Fruit fly (Drosophila melanogaster) whole organism, adult: ENCODE measurements around the gene CG1387.

ENCODE experiments used
- CG11617 ChIP-seq: fragments of 200-800 bp; sonication (Bioruptor generic); optimal IDR thresholded peaks from 2 replicates; lab custom pipeline; 2017; ENCODE audit warnings: mild to moderate bottlenecking, missing biosample characterization, missing genetic modification reagents, missing genetic modification characterization
- CG12768 ChIP-seq: fragments of 200-800 bp; sonication (Bioruptor generic); optimal IDR thresholded peaks from 2 replicates; lab custom pipeline; 2017; ENCODE audit warnings: missing biosample characterization, missing genetic modification characterization, mild to moderate bottlenecking, moderate library complexity, missing genetic modification reagents
- CG14711 ChIP-seq: fragments of 200-800 bp; sonication (Bioruptor generic); optimal IDR thresholded peaks from 2 replicates; lab custom pipeline; 2018; ENCODE audit warnings: missing biosample characterization, mild to moderate bottlenecking, missing genetic modification characterization, moderate library complexity
- CG1620 ChIP-seq: fragments of 200-800 bp; sonication (Bioruptor generic); optimal IDR thresholded peaks from 2 replicates; lab custom pipeline; 2016; ENCODE audit warnings: missing biosample characterization, missing genetic modification characterization
- CG33017 ChIP-seq: fragments of 200-800 bp; sonication (Bioruptor generic); optimal IDR thresholded peaks from 2 replicates; lab custom pipeline; 2018; ENCODE audit warnings: missing biosample characterization, mild to moderate bottlenecking, missing genetic modification characterization, moderate library complexity
- CG5204 ChIP-seq: fragments of 200-800 bp; sonication (Bioruptor generic); optimal IDR thresholded peaks from 2 replicates; lab custom pipeline; 2016; ENCODE audit warnings: missing biosample characterization, missing genetic modification characterization
- CG7045 ChIP-seq: fragments of 200-800 bp; sonication (Bioruptor generic); optimal IDR thresholded peaks from 2 replicates; lab custom pipeline; 2017; ENCODE audit warnings: missing biosample characterization, mild to moderate bottlenecking, missing genetic modification characterization
- CG7101 ChIP-seq: fragments of 200-800 bp; sonication (Bioruptor generic); optimal IDR thresholded peaks from 2 replicates; lab custom pipeline; 2018; ENCODE audit warnings: missing biosample characterization, mild to moderate bottlenecking, missing genetic modification characterization, moderate library complexity
- Clk ChIP-seq: fragments of 200-800 bp; sonication (Bioruptor generic); optimal IDR thresholded peaks from 2 replicates; lab custom pipeline; 2017; ENCODE audit warnings: missing biosample characterization, missing genetic modification characterization
- Crg-1 ChIP-seq: fragments of 200-800 bp; sonication (Bioruptor generic); optimal IDR thresholded peaks from 2 replicates; lab custom pipeline; 2016; ENCODE audit warnings: missing biosample characterization, missing genetic modification characterization
- Hr96 ChIP-seq: fragments of 200-800 bp; sonication (Bioruptor generic); optimal IDR thresholded peaks from 2 replicates; lab custom pipeline; 2016; ENCODE audit warnings: missing biosample characterization, missing genetic modification characterization
- Mnt ChIP-seq: fragments of 200-800 bp; sonication (Bioruptor generic); optimal IDR thresholded peaks from 2 replicates; lab custom pipeline; 2016; ENCODE audit warnings: missing biosample characterization, mild to moderate bottlenecking, missing genetic modification characterization
- bab1 ChIP-seq: fragments of 200-800 bp; sonication (Bioruptor generic); optimal IDR thresholded peaks from 3 replicates; lab custom pipeline; 2019; ENCODE audit warnings: missing biosample characterization, mild to moderate bottlenecking, missing genetic modification characterization, moderate library complexity
- cic ChIP-seq: fragments of 200-800 bp; sonication (Bioruptor generic); optimal IDR thresholded peaks from 2 replicates; lab custom pipeline; 2017; ENCODE audit warnings: missing biosample characterization, mild to moderate bottlenecking, missing genetic modification characterization, moderate library complexity
- cnc ChIP-seq, 2 experiments: fragments of >200 bp; optimal IDR thresholded peaks; 2 replicates each; lab custom pipeline; 2017
- kay ChIP-seq: fragments of 200-800 bp; sonication (Bioruptor generic); peaks from one replicate; lab custom pipeline; 2016; ENCODE audit warnings: missing biosample characterization, missing genetic modification characterization, borderline replicate concordance
- ovo ChIP-seq: fragments of 200-800 bp; sonication (Bioruptor generic); optimal IDR thresholded peaks from 2 replicates; lab custom pipeline; 2016; ENCODE audit warnings: missing biosample characterization, missing genetic modification characterization
- pad ChIP-seq: fragments of 200-800 bp; sonication (Bioruptor generic); optimal IDR thresholded peaks from 3 replicates; lab custom pipeline; 2017; ENCODE audit warnings: missing biosample characterization, missing genetic modification characterization, mild to moderate bottlenecking, moderate library complexity, missing genetic modification reagents
- tj ChIP-seq: fragments of 200-800 bp; sonication (Bioruptor generic); optimal IDR thresholded peaks from 3 replicates; lab custom pipeline; 2017; ENCODE audit warnings: missing biosample characterization, mild to moderate bottlenecking, missing genetic modification characterization, moderate library complexity
- toe ChIP-seq: fragments of 200-800 bp; sonication (Bioruptor generic); optimal IDR thresholded peaks from 2 replicates; lab custom pipeline; 2016; ENCODE audit warnings: missing biosample characterization, missing genetic modification characterization

Gene CG1387

DNA sequence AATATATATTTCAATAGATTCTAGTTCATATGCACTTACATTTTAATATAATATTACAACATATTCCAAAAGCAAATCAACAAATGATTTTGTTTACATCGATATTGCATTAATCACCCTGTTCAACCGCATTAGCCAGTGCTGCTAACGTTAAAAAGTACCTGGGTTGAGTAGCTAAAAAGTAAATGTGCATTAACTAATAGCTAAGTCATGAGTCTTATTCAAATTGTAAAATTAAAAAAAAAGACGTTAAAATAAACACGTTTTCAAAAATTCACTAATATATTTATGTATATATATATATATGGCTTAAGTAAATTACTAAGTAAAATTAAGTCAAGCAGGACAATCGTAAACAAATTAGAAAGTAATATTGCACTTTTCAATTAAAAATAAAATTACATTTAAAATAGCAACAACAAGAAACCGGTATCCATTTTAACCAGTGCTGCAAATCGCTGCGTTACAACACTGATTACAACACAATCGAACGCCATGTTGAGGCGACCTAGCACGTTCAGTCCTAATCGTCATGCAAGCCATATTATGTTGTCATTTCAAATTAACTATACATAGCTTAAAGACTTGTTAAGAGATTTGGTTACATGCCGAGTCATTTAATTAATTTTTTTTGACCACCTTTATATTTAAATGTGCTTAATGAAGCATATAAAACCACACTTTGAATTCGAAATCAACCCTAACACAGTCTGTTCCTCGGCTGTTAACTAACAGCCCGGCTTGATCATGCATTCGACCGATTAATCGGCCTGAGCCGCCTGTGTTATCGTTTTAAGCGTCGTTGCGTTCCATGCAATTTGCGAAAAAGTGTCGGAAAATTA is 12.8 kb downstream of the CG1387 start, which contains the start of gene CG10555:
TSS of gene CG10555 (plus strand) at position 764 of the 842 bp plus-strand sequence.
- TF ChIP-seq CG12768 (GFP tag; lab: Kevin White, UChicago) (peak; percentile 63), pad (GFP tag; lab: Kevin White, UChicago) (peak; percentile 82), kay (GFP tag; lab: Kevin White, UChicago) (no peak), cnc (optimal IDR thresholded peaks at IDR 0.05; lab: Kevin White, UChicago) (no peak), CG11617 (peak; percentile 93), ovo (GFP tag; lab: Kevin White, UChicago) (peak; percentile 88), CG7101 (peak; percentile 81), CG7045 (peak; percentile 69), Crg-1 (GFP tag; lab: Kevin White, UChicago) (peak; percentile 85), CG14711 (tag; lab: Kevin White, UChicago) (peak; percentile 81), CG1620 (peak; percentile 93), Clk (GFP tag; lab: Kevin White, UChicago) (peak; percentile 72), CG33017 (tag; lab: Kevin White, UChicago) (no peak), CG5204 (peak; percentile 79), Hr96 (GFP tag; lab: Kevin White, UChicago) (no peak), Mnt (GFP tag; lab: Kevin White, UChicago) (peak; percentile 82), tj (peak; percentile 85), toe (GFP tag; lab: Kevin White, UChicago) (peak; percentile 88), cic (GFP tag; lab: Kevin White, UChicago) (no peak), bab1 (GFP tag; lab: Kevin White, UChicago) (peak; percentile 98)

DNA sequence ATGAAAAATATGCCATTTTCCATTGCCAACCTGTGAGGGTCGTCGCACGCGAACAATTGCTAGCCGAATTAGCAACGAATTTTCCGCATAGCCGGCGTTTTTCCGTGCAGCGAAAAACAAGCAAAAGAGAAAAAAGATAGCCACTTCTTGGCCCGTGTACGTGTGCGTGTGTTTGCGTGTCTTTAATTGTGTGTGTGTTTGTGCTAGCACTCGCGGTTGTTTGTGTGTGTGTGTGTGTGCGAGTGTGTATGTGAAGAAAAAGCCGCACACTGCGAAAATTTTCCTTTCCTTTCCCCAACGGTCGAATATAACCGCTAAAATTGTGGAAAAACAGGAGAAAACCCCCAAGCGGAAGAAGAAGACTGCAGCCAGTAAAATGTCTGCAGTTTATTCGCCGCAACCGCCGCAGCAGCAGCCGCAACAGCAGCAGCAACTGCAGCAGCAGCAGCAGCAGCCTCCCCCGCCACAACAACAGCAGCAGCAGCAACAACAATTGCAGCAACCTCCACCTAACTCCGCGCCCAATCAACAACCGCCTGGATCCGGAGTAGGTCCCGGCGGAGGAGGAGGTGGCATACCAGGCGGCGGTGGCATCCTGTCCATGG is 13.5 kb downstream of the CG1387 start:
- TF ChIP-seq toe (GFP tag; lab: Kevin White, UChicago): no peak
- no peak for TF ChIP-seq tj
- TF ChIP-seq CG33017 (tag; lab: Kevin White, UChicago): no peak
- no peak for TF ChIP-seq Hr96 (GFP tag; lab: Kevin White, UChicago)
- TF ChIP-seq CG7045: no peak
- no peak for TF ChIP-seq ovo (GFP tag; lab: Kevin White, UChicago)
- no peak for TF ChIP-seq cic (GFP tag; lab: Kevin White, UChicago)
- no peak for TF ChIP-seq Mnt (GFP tag; lab: Kevin White, UChicago)
- no peak for TF ChIP-seq CG14711 (tag; lab: Kevin White, UChicago)

DNA sequence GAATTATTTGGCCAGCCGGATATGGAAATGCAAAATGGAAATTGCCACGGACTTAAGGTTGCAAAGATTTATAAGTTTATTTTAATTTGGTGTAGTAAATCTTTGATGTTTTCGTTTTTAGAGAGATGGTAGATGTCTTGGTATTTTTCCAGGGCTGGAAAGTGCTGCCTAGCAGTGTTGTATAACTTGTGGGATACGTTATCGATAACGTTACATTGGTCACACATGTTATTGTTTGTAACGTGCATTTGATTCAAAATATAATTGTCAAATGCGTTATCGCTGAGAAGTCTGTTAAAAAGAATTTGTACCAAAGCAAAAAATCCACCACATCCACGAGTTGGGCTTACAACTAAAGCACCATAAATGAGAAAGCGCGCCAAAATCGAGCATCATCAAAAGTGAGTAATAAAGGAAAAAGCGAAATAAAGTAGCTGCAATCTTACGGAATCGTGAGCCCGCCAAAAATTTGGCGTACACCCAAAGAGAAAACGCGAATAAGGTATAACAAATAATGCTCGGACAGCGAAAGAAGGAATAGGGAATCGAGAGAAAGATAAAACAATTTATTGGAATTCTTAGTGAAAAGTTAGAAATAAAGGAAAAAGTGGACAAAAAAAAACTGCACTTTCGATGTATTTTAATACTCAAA is 21.7 kb downstream of the CG1387 start, which contains the start of gene PIG-T:
TSS of gene PIG-T (minus strand) at position 140 of the 652 bp plus-strand sequence.
- peak; percentile 26 for TF ChIP-seq Crg-1 (GFP tag; lab: Kevin White, UChicago)
- TF ChIP-seq CG14711 (tag; lab: Kevin White, UChicago): no peak
- peak; percentile 14 for TF ChIP-seq CG1620
- TF ChIP-seq Mnt (GFP tag; lab: Kevin White, UChicago): peak; percentile 82
- peak; percentile 44 for TF ChIP-seq pad (GFP tag; lab: Kevin White, UChicago)
- peak; percentile 59 for TF ChIP-seq CG7101

DNA sequence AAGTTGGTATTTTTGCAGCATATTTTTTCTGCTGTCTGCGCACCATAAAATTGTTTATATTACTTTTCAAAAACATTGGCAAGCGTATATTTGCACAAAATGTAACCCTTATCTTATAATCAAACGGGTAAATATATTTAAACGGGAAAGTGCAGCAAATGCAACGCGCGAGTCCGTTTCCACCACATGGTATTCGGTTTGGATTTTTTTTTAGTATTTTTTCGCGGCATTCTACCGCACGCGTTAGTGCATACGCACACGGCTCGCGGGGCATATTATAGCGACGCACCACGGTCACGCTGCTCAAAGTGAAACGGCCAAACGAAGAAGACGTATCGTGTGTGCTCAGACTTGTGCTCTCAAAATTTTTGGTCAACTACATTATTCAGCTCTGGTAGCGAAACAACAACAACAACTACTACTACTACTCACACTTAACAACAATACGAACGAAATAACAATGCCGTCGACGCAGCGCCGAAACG is 23.4 kb downstream of the CG1387 start, which contains the start of gene Trf2:
TSS of gene Trf2 (plus strand) at position 302 of the 485 bp plus-strand sequence.
- TF ChIP-seq bab1 (GFP tag; lab: Kevin White, UChicago) (peak; percentile 46), CG12768 (GFP tag; lab: Kevin White, UChicago) (no peak), toe (GFP tag; lab: Kevin White, UChicago) (no peak), Hr96 (GFP tag; lab: Kevin White, UChicago) (no peak), ovo (GFP tag; lab: Kevin White, UChicago) (no peak), CG7101 (peak; percentile 52), Crg-1 (GFP tag; lab: Kevin White, UChicago) (peak; percentile 64), Mnt (GFP tag; lab: Kevin White, UChicago) (peak; percentile 50), CG1620 (peak; percentile 36)

DNA sequence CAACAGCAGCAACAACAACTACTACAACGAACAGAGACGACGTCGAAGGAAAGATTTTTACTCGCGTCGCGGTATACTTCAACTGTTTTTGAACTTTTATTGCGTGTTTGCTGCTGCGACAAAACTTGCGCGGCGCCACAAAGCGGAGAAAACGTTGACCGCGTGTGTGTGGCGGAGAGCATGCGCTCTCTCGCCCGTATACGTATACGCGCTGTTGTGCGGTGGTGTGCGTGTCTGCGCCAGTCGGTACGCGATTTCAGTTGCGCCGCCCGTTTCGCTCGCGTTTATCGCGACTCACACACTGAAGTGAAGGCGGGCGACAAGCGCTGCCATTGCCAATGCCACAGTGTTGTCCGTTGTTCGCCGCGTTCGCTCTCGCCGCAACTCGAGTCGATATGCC is 24.2 kb downstream of the CG1387 start:
- peak; percentile 93 for TF ChIP-seq toe (GFP tag; lab: Kevin White, UChicago)
- TF ChIP-seq Clk (GFP tag; lab: Kevin White, UChicago): peak; percentile 93
- peak; percentile 93 for TF ChIP-seq tj
- TF ChIP-seq kay (GFP tag; lab: Kevin White, UChicago): peak; percentile 99
- peak; percentile 98 for TF ChIP-seq cic (GFP tag; lab: Kevin White, UChicago)
- TF ChIP-seq Hr96 (GFP tag; lab: Kevin White, UChicago): peak; percentile 94
- peak; percentile 70 for TF ChIP-seq CG1620
- TF ChIP-seq Crg-1 (GFP tag; lab: Kevin White, UChicago): peak; percentile 40
- TF ChIP-seq CG12768 (GFP tag; lab: Kevin White, UChicago): peak; percentile 92
- peak; percentile 85 for TF ChIP-seq pad (GFP tag; lab: Kevin White, UChicago)
- peak; percentile 73 for TF ChIP-seq CG7045
- peak; percentile 100 for TF ChIP-seq bab1 (GFP tag; lab: Kevin White, UChicago)
- TF ChIP-seq Mnt (GFP tag; lab: Kevin White, UChicago): peak; percentile 93
- no peak for TF ChIP-seq cnc (optimal IDR thresholded peaks at IDR 0.05; lab: Kevin White, UChicago)
- TF ChIP-seq CG14711 (tag; lab: Kevin White, UChicago): peak; percentile 78
- peak; percentile 78 for TF ChIP-seq CG5204
- peak; percentile 100 for TF ChIP-seq ovo (GFP tag; lab: Kevin White, UChicago)
- peak; percentile 87 for TF ChIP-seq CG7101
- TF ChIP-seq CG11617: peak; percentile 84
- peak; percentile 84 for TF ChIP-seq CG33017 (tag; lab: Kevin White, UChicago)
